Worm (Caenorhabditis elegans) whole organism, L4/young adult: ENCODE results near the gene Y50D4A.1.

Experiments
- W03F9.2 ChIP-seq: fragments of 150-350 bp; optimal IDR thresholded peaks from 2 replicates; lab custom pipeline; 2014; ENCODE audit warnings: missing biosample characterization, missing genetic modification characterization
- dao-5 ChIP-seq: sonication (generic microtip); optimal IDR thresholded peaks from 2 replicates; lab custom pipeline; 2016; ENCODE audit warnings: missing genotype, missing genetic modification characterization, moderate library complexity, missing compliant biosample characterization
- him-1 ChIP-seq: sonication (generic microtip); optimal IDR thresholded peaks from 2 replicates; lab custom pipeline; 2016; ENCODE audit warnings: missing genotype, missing genetic modification reagents, missing genetic modification characterization, missing compliant biosample characterization

The Y50D4A.1 gene

ce11 chrV:1223559-1223958 lies 15.9 kb downstream of the Y50D4A.1 start:
- TF ChIP-seq W03F9.2 (tag; lab: Kevin White, UChicago) = no peak
- no peak for TF ChIP-seq dao-5 (tag; lab: Kevin White, UChicago)
- no peak for TF ChIP-seq him-1 (tag; lab: Kevin White, UChicago)

DNA sequence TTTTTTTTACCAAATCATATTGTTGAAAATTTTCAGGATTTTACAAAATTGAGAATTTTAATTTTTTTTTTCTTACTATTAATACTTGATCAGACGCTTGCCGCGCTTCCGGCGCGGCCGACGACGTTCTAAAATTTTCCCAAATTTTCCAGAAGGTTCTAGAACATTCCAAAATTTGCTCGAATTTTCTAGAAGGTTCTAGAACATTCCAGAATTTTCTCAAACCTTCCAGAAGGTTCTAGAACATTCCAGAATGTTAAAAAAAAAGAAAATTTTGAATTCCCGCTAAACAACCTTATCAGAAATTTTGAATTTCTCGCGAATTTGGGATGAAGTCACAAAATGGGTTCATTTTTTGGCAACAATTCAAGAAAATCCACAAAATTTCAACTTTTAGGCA lies 18.6 kb downstream of the Y50D4A.1 start:
- TF ChIP-seq W03F9.2 (tag; lab: Kevin White, UChicago) = no peak
- TF ChIP-seq dao-5 (tag; lab: Kevin White, UChicago) = no peak
- TF ChIP-seq him-1 (tag; lab: Kevin White, UChicago) = no peak

DNA sequence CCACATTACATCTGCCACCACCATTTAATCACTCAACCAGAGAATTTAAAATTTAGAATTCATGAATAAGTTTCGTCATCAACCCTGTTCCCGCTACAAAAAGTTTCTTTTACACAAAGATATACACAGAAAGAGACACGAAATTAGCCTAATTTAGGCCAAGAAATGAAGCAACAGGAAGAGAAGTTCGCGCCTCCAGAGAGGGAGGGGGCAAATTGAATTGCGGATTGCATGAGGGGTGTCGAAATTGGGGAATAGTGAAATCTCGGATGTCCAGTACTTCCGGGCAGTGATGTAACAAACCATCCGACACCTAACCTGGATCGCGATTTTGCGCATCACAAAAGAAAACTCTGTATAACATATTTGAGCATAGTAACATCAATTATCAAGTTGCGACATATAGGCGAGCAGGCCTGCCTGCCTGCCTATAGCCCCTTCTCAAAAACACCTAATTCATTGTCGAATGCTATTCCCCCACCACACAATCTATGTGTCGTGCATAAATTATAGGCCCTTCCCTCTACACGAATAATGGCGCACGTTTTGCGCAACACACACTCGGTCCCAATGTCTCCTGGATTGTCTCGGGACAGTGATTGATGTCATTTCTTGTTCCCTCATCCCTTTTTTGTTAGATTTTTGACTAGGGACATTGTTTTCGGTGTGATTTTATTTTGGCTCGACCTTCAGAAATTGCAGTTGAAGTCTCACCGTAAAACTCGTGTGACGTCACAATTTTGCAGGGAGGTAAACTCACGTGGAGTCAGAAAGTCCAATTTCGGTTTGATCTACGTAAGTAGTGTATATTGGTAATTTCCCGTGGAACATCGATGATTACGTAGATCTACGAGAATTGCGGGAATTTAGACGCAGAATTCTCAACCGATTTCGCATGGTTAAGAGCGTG lies 20.3 kb downstream of the Y50D4A.1 start:
- no peak for TF ChIP-seq dao-5 (tag; lab: Kevin White, UChicago)
- TF ChIP-seq W03F9.2 (tag; lab: Kevin White, UChicago) = no peak
- no peak for TF ChIP-seq him-1 (tag; lab: Kevin White, UChicago)

- TF ChIP-seq W03F9.2 (tag; lab: Kevin White, UChicago) (no peak), dao-5 (tag; lab: Kevin White, UChicago) (no peak), him-1 (tag; lab: Kevin White, UChicago) (no peak)
Observed at ce11 chrV:1228884-1229662, 21.4 kb downstream of the Y50D4A.1 start.

DNA sequence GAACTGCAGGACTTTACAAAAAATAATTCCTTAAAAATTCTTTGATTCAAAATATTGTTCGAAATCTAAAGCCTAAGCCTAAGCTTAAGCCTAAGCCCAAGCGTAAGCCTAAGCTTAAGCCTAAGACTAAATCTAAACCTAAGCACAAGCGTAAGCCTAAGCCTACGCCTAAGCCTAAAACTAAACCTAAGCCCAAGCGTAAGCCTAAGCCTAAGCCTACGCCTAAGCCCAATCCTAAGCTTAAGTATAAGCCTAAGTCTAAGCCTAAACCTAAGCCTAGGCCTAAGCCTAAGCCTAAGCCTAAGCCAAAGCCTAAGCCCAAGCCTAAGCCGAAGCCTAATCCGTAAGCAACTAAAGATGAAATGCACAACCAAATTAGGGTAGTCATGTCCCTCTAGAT lies 22.9 kb downstream of the Y50D4A.1 start:
- TF ChIP-seq dao-5 (tag; lab: Kevin White, UChicago) = no peak
- TF ChIP-seq W03F9.2 (tag; lab: Kevin White, UChicago) = no peak
- no peak for TF ChIP-seq him-1 (tag; lab: Kevin White, UChicago)

ce11 chrV:1232574-1232973 lies 24.9 kb downstream of the Y50D4A.1 start:
- TF ChIP-seq him-1 (tag; lab: Kevin White, UChicago) (no peak), dao-5 (tag; lab: Kevin White, UChicago) (no peak), W03F9.2 (tag; lab: Kevin White, UChicago) (no peak)

DNA sequence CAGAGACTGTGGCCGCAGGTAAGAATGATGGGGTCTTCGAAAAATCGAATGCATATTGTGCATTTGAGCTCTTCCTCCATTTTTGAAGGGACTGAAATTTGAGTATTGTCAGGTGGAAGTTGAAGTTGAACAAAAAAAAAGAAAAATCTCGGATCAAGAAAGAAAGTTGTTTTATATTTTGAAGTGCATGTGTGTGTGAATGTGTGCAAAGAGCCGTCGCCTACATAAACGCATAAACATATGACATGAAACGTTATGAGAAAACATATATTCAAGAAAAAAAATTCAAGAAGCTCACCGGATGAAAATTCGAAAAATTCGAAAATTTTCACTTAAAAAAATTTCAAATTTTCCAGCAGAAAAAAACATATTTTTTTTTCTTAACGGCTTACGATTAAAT lies 27.7 kb downstream of the Y50D4A.1 start, which contains the start of gene madd-2:
Gene madd-2, minus strand, starts transcription at position 101 of the 400 bp plus-strand sequence.
- no peak for TF ChIP-seq W03F9.2 (tag; lab: Kevin White, UChicago)
- TF ChIP-seq dao-5 (tag; lab: Kevin White, UChicago) = no peak
- no peak for TF ChIP-seq him-1 (tag; lab: Kevin White, UChicago)

DNA sequence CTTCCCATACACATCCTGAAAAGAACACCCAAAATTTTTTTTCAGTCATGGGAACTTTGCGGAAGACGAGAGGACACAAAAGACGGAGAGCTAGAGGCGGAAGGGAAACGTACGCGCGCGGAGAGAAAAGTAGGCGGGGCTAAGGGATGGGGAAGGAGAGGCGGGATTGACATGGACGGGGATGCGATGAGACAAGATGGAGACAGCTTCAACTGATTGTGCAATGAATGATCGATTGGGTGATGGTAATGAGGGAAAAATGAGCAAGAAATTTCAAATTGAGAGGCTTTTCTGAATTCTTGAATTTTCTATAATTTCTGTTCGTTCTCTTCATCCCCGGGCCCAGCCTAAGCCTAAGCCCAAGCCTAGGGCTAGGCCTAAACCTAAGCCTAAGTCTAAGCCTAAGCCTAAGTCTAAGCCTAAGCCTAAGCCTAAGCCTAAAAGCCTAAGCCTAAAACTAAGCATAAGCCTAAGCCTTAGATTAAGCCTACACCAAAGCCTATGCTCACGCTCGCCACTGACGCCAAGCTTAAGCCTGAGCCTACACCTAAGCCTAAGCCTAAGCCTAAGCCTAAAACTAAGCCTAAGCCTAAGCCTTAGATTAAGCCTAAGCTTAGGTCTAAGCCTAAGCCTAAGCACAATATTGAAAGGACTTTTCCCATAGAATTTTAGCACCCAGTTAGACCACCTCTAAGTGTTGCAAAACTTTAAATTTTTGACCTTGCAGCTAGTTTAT lies 28.8 kb downstream of the Y50D4A.1 start:
- no peak for TF ChIP-seq W03F9.2 (tag; lab: Kevin White, UChicago)
- TF ChIP-seq him-1 (tag; lab: Kevin White, UChicago) = no peak
- TF ChIP-seq dao-5 (tag; lab: Kevin White, UChicago) = no peak

DNA sequence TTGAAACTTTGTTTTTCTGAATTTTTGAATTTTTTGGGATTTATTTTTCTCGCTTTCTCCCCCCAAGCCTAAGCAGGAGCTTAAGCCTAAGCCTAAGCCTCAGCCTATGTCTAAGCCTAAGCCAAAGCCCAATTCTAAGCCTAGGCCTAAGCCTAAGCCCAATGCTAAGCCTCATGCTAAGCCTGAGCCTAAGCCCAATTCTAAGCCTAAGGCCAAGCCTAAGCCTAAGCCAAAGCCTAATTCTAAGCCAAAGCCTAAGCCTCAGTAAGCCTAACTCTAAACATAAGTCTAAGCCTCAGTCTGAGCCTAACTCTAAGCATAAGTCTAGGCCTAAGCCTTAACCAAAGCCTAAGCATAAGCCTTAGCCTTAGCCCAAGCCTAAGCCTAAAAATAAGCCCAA lies 34.7 kb downstream of the Y50D4A.1 start:
- TF ChIP-seq him-1 (tag; lab: Kevin White, UChicago) (no peak), dao-5 (tag; lab: Kevin White, UChicago) (no peak), W03F9.2 (tag; lab: Kevin White, UChicago) (no peak)

DNA sequence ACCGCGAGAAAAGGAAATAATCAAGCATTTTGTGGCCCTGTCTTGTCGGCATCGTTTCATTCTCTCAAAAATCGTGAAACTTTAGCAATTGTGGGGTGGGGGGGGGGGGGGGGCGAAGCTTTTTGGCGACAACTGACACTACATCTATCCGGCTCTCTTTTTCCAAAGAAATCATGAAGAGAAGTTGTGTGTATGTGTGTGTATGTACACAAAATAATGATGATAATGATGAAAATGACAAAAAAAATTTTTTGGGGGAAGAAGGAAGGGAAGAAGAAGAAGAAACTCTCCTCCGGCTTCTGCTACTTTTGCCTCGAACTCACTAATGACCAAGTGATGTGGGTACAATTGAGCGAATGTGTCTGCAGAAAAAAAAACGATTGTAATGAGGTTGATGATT lies 35.3 kb downstream of the Y50D4A.1 start:
- TF ChIP-seq dao-5 (tag; lab: Kevin White, UChicago) (no peak), W03F9.2 (tag; lab: Kevin White, UChicago) (no peak), him-1 (tag; lab: Kevin White, UChicago) (no peak)

DNA sequence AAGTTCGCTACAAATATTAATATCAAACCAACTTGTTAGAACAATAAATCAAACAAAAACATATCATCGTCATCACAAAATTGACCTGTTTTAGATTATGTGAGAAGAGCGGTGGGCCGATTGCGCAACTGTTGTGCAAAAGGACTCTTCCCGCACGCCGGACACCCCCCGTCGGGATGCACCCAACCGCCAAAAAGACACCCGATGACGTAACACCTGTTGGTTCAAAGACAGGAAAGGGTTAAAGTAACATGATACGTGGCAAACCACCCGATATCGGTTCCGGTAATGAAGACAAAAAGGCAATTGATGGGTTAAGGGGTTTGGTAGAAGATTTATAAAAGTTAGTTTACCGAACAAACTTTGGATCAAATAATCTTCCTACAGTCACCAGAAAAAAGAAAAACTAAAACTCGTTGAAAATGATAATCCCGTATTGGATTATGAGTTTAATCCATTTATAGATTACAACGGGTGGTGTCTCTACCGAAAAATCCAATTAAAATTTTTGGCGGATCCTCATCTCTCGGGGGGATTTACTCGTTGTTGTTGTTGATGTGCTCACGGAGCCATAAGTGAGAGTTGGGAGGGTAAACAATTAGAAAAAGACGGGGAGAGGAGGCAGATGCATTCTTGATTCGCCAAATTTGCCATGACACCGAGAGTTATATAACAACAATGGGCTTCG lies 36.5 kb downstream of the Y50D4A.1 start:
- TF ChIP-seq W03F9.2 (tag; lab: Kevin White, UChicago) (no peak), him-1 (tag; lab: Kevin White, UChicago) (no peak), dao-5 (tag; lab: Kevin White, UChicago) (no peak)

- TF ChIP-seq W03F9.2 (tag; lab: Kevin White, UChicago) = no peak
- TF ChIP-seq dao-5 (tag; lab: Kevin White, UChicago) = no peak
- no peak for TF ChIP-seq him-1 (tag; lab: Kevin White, UChicago)
Observed at ce11 chrV:1252794-1253193, 45.1 kb downstream of the Y50D4A.1 start.
